Worm (Caenorhabditis elegans) whole organism, early embryonic: Measurements from ENCODE around the gene K10H10.13.

Source experiments
- B0310.2 ChIP-seq: sonication (generic microtip); optimal IDR thresholded peaks from 2 replicates; lab custom pipeline; 2016; ENCODE audit warnings: mild to moderate bottlenecking, missing genetic modification characterization, missing compliant biosample characterization
- F13C5.2 ChIP-seq: sonication (generic microtip); optimal IDR thresholded peaks from 2 replicates; lab custom pipeline; 2017; ENCODE audit warnings: mild to moderate bottlenecking, missing genetic modification characterization, inconsistent platforms, missing compliant biosample characterization
- aly-1 ChIP-seq: sonication (generic microtip); optimal IDR thresholded peaks from 2 replicates; lab custom pipeline; 2016; ENCODE audit warnings: missing genetic modification characterization, missing compliant biosample characterization
- ama-1 ChIP-seq: fragments of 150-350 bp; optimal IDR thresholded peaks from 2 replicates; lab custom pipeline; 2014
- ceh-13 ChIP-seq: fragments of 200-800 bp; sonication (Bioruptor generic); optimal IDR thresholded peaks from 2 replicates; lab custom pipeline; 2018; ENCODE audit warnings: mild to moderate bottlenecking, missing genetic modification characterization, missing compliant biosample characterization
- ceh-36 ChIP-seq: sonication (generic microtip); optimal IDR thresholded peaks from 2 replicates; lab custom pipeline; 2016; ENCODE audit warnings: missing genetic modification characterization, inconsistent platforms, missing compliant biosample characterization
- ets-7 ChIP-seq: sonication (generic microtip); optimal IDR thresholded peaks from 2 replicates; lab custom pipeline; 2016; ENCODE audit warnings: missing genotype, missing genetic modification characterization, missing compliant biosample characterization
- flt-1 ChIP-seq: fragments of 200-800 bp; sonication (Bioruptor generic); IDR thresholded peaks from 2 replicates; pipeline ENCODE4 v1.3.6; 2022; ENCODE audit warnings: missing genetic modification characterization, missing compliant biosample characterization
- hmbx-1 ChIP-seq: sonication (generic microtip); optimal IDR thresholded peaks from 2 replicates; lab custom pipeline; 2016; ENCODE audit warnings: mild to moderate bottlenecking, missing genetic modification characterization, missing compliant biosample characterization
- hmg-4 ChIP-seq: fragments of 200-800 bp; sonication (Bioruptor generic); optimal IDR thresholded peaks from 2 replicates; lab custom pipeline; 2018; ENCODE audit warnings: mild to moderate bottlenecking, missing genetic modification characterization, missing compliant biosample characterization
- hnd-1 ChIP-seq: sonication (generic microtip); optimal IDR thresholded peaks from 2 replicates; lab custom pipeline; 2016; ENCODE audit warnings: missing genetic modification characterization, missing compliant biosample characterization
- pes-1 ChIP-seq: fragments of 200-800 bp; sonication (Bioruptor generic); IDR thresholded peaks from 2 replicates; pipeline ENCODE4 v1.3.6; 2022; ENCODE audit warnings: missing genetic modification reagents, missing genetic modification characterization, missing compliant biosample characterization
- scrt-1 ChIP-seq: fragments of 200-800 bp; sonication (Bioruptor generic); IDR thresholded peaks from 2 replicates; pipeline ENCODE4 v1.3.6; 2022; ENCODE audit warnings: missing genetic modification characterization, missing compliant biosample characterization
- sea-1 ChIP-seq: fragments of 200-800 bp; sonication (Bioruptor generic); conservative IDR thresholded peaks from 2 replicates; pipeline ENCODE4 v1.3.6; 2022; ENCODE audit warnings: missing genetic modification characterization, missing compliant biosample characterization
- tbx-11 ChIP-seq: fragments of 200-800 bp; sonication (Bioruptor generic); IDR thresholded peaks from 2 replicates; pipeline ENCODE4 v1.3.6; 2022; ENCODE audit warnings: missing genetic modification characterization, missing compliant biosample characterization
- tbx-37 ChIP-seq: fragments of 200-800 bp; sonication (Bioruptor generic); conservative IDR thresholded peaks from 2 replicates; pipeline ENCODE4 v1.3.6; 2022; ENCODE audit warnings: missing genetic modification reagents, missing genetic modification characterization, missing compliant biosample characterization
- tra-4 ChIP-seq: sonication (generic microtip); optimal IDR thresholded peaks from 2 replicates; lab custom pipeline; 2017; ENCODE audit warnings: missing genetic modification characterization, missing compliant biosample characterization

The K10H10.13 gene

DNA sequence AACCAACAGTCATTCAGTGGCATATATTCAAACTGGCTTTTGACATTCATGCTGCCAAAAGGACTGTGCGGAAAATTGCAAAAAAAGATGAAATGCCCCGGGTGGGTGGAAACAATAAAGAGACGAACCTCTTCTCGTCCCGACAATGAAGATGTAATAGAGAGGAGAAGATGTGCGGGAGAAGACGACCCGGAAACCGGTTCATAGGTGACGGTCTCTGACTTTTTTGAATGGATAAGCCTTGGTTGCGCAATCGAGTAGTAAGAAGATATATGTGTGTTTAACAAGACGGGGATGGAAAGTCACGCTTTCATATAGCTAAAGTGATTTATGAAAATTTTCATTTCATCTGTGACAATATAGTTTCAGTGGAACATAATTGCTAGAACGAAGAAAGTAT, 30.3 kb downstream of the K10H10.13 start:
- TF ChIP-seq B0310.2 (tag; lab: Kevin White, UChicago) (no peak), ceh-36 (tag; lab: Kevin White, UChicago) (no peak), aly-1 (tag; lab: Kevin White, UChicago) (no peak), hmbx-1 (no peak), ets-7 (tag; lab: Kevin White, UChicago) (no peak), ama-1 (no peak), F13C5.2 (tag; lab: Kevin White, UChicago) (no peak), flt-1 (no peak), tra-4 (tag; lab: Kevin White, UChicago) (no peak), hnd-1 (tag; lab: Kevin White, UChicago) (no peak)

DNA sequence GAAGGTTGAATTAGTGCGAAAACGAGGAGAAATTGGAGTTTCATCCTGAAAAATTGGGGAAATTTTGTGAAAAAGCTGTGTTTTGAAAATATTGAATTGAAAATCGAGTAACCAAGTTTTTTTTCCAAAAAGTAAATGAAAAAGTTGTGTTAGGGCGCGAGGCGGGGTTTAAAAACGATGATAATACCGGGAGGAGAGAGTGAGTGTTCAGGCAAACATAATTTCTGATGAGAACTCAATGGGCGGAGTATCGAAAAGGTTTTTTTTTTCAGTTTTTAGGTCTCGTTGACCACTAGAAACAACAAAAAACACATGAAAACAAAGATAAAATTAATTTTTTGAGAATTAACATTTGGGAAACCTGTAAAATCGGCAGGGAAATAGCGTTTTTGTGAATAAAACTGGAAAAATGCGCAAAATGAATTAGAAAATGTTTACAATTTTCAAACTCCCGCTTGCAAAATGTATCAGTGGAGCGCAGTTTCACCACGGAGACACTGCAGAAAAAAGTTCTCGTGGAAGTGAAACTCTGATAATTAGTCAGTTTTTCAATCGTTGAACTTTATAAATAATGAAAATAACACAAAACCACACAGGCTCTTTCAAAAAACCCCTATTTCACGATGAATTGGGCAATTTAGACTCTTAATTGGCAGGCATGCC, 31.4 kb downstream of the K10H10.13 start, which contains the start of gene C13B4.1:
Gene C13B4.1 (minus strand): TSS at position 51 of the 663 bp plus-strand sequence.
- TF ChIP-seq F13C5.2 (tag; lab: Kevin White, UChicago) (no peak), tbx-37 (GFP tag; lab: Robert Waterston, UW) (no peak), pes-1 (GFP tag; lab: Robert Waterston, UW) (no peak), tbx-11 (no peak), hmg-4 (GFP tag; lab: Kevin White, UChicago) (no peak), scrt-1 (no peak), sea-1 (GFP tag; lab: Robert Waterston, UW) (no peak), B0310.2 (tag; lab: Kevin White, UChicago) (no peak), hmbx-1 (no peak), tra-4 (tag; lab: Kevin White, UChicago) (no peak), ceh-36 (tag; lab: Kevin White, UChicago) (no peak), ama-1 (no peak), hnd-1 (tag; lab: Kevin White, UChicago) (no peak), aly-1 (tag; lab: Kevin White, UChicago) (no peak), ceh-13 (no peak), ets-7 (tag; lab: Kevin White, UChicago) (no peak), flt-1 (no peak)

DNA sequence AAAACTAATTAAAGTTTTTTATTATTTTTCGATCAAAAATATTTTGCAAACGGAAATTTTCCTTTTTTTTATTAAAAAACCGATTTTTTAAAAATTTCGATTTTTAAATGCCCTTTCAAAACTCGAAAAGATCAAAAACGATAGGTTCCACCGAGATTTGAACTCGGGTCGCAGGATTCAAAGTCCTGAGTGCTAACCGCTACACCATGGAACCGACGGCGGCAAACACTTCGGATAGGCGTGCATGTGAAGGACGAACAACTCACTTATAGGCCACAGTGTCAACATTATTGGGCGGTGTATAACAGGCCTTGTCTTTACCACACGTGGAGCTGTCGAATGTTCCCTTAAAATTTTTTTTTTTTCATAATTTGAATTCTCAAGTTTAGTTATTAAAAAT, 36.4 kb downstream of the K10H10.13 start:
- TF ChIP-seq ceh-13 (no peak), hmg-4 (GFP tag; lab: Kevin White, UChicago) (peak; percentile 0), hnd-1 (tag; lab: Kevin White, UChicago) (no peak), aly-1 (tag; lab: Kevin White, UChicago) (no peak), ceh-36 (tag; lab: Kevin White, UChicago) (peak; percentile 25), sea-1 (GFP tag; lab: Robert Waterston, UW) (0 out of 2 replicates have a peak, but pooled peaks have one; percentile 60), tbx-37 (GFP tag; lab: Robert Waterston, UW) (0 out of 2 replicates have a peak, but pooled peaks have one; percentile 25), scrt-1 (peak; percentile 56), ama-1 (no peak), flt-1 (peak; percentile 70), pes-1 (GFP tag; lab: Robert Waterston, UW) (peak; percentile 73), B0310.2 (tag; lab: Kevin White, UChicago) (no peak)

DNA sequence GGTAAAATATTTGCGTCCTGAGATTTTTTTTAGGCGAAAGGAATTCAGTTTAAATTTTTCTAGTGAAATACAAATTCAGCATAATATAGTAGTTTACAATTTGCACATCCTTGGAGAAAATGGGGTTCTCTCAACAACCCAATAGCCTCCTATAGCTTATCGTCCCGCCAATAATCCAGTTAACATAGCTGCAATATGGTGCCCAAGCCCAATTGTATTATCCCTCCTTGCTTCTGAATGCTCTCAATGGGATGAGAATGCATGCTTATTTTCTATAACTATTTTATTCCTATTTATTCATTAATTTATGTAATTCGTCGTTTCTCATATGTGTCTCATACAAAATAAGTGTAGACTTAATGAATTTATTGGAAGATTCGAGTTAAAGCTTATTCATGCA, 41.1 kb downstream of the K10H10.13 start:
- TF ChIP-seq scrt-1 = no peak
- no peak for TF ChIP-seq ets-7 (tag; lab: Kevin White, UChicago)
- no peak for TF ChIP-seq pes-1 (GFP tag; lab: Robert Waterston, UW)
- no peak for TF ChIP-seq hnd-1 (tag; lab: Kevin White, UChicago)
